Fruit fly (Drosophila melanogaster): Measurements from ENCODE around the gene Aldh7A1.

DNA sequence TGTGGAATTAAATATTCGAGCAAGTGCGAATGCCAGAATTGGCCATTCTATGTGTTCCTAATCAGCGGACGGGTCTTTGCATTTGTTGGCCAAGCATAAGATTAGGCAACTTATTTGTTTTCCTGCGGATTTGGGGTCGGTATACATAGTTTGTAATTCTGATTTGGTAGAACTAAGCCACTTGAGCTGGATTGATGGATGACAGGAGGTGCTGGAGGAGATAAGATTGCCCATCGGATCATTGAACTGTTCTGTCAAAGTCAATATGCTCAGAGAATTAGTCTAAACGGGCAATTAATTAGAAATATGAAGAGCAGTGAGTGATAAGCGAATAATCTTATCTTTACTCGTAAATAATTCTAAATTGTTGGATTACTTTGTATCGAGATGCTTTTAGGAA lies 20.7 kb upstream of the Aldh7A1 start:
- no peak for TF ChIP-seq Ets98B (GFP tag; IDR thresholded peaks at IDR 0.05)
- no peak for TF ChIP-seq EcR (GFP tag; optimal IDR thresholded peaks at IDR 0.05)
- no peak for TF ChIP-seq CG10348 (GFP tag; IDR thresholded peaks at IDR 0.05)
- TF ChIP-seq Pif1B (GFP tag; optimal IDR thresholded peaks at IDR 0.05) = no peak
- no peak for TF ChIP-seq fd96Ca (GFP tag; IDR thresholded peaks at IDR 0.05)
- TF ChIP-seq Snoo (tag; optimal IDR thresholded peaks at IDR 0.05) = no peak
- TF ChIP-seq CG8159 (tag; optimal IDR thresholded peaks at IDR 0.05) = no peak
- no peak for TF ChIP-seq CG8301 (tag; optimal IDR thresholded peaks at IDR 0.05)
- TF ChIP-seq Pif1A (GFP tag; optimal IDR thresholded peaks at IDR 0.05) = no peak
